Worm (Caenorhabditis elegans) whole organism, L4/young adult: Measurements from ENCODE around the gene T28F3.9.
"Not testable (repeated sequence)": the region's sequence is repeated elsewhere in the genome, so short reads cannot be mapped to it uniquely, and the experiment has no call there.

Experiments
- W03F9.2 ChIP-seq: fragments of 150-350 bp; optimal IDR thresholded peaks from 2 replicates; lab custom pipeline; 2014; ENCODE audit warnings: missing biosample characterization, missing genetic modification characterization
- dao-5 ChIP-seq: sonication (generic microtip); optimal IDR thresholded peaks from 2 replicates; lab custom pipeline; 2016; ENCODE audit warnings: missing genotype, missing genetic modification characterization, moderate library complexity, missing compliant biosample characterization
- him-1 ChIP-seq: sonication (generic microtip); optimal IDR thresholded peaks from 2 replicates; lab custom pipeline; 2016; ENCODE audit warnings: missing genotype, missing genetic modification reagents, missing genetic modification characterization, missing compliant biosample characterization

Gene T28F3.9

DNA sequence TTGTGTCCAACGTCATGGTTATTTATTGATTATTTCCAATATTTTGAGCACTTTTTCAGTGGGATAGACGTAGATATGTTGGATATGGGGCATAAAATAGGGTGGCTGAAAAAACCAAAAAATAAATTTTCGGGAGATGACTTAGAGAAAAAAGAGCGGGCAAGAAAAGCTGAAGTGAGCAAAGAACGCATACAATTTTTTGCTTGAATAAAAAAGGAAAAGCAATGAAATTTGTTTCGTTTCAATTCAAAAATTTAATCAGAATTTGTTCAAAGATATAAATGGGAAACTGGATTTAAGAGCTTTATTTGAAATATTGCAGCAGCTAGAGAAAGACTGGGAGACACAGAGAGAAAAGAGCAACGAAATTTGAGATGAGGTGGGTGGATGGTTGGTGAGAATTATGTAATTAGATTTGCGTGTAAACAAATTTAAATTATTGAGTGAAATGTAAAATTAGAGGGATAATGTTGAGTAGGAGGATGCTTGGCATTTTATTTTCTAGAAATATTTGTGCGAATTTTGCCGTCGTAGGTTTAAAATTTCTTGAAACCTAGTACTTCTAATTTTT lies 16.6 kb upstream of the T28F3.9 start, which contains the start of the genes T28F3.11 and slc-17.4:
TSS of gene T28F3.11 (minus strand) at position 51 of the 571 bp plus-strand sequence.
TSS of gene slc-17.4 (minus strand) at position 105 of the 571 bp plus-strand sequence.
- no peak for TF ChIP-seq him-1 (tag; lab: Kevin White, UChicago)
- no peak for TF ChIP-seq dao-5 (tag; lab: Kevin White, UChicago)

ce11 chrIV:17292350-17292749 lies 16.0 kb upstream of the T28F3.9 start:
- TF ChIP-seq him-1 (tag; lab: Kevin White, UChicago), result no peak
- no peak for TF ChIP-seq dao-5 (tag; lab: Kevin White, UChicago)

DNA sequence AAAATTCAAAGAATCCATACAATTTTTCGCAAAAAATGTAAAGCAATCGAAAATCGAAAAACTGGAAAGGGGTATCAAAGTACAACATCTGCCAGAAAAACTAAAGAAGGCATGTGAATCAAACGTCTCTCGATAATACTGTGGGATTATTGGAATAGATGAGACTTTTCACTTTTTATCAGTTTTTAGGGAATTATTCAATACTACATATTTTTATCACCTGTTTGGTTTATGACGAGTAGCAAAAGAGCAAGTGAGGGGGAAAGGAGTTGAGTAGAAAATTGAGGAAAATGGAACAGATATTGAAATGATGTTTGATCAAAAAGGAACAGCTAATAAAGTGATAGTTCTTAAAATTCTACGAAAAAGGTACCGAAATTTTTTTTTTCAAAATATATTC lies 15.2 kb upstream of the T28F3.9 start:
- TF ChIP-seq W03F9.2 (tag; lab: Kevin White, UChicago), result no peak
- TF ChIP-seq him-1 (tag; lab: Kevin White, UChicago), result no peak
- no peak for TF ChIP-seq dao-5 (tag; lab: Kevin White, UChicago)

- no peak for TF ChIP-seq W03F9.2 (tag; lab: Kevin White, UChicago)
- TF ChIP-seq him-1 (tag; lab: Kevin White, UChicago), result no peak
- no peak for TF ChIP-seq dao-5 (tag; lab: Kevin White, UChicago)
These were observed 14.6 kb upstream of the T28F3.9 start for ce11 chrIV:17293679-17294078.

DNA sequence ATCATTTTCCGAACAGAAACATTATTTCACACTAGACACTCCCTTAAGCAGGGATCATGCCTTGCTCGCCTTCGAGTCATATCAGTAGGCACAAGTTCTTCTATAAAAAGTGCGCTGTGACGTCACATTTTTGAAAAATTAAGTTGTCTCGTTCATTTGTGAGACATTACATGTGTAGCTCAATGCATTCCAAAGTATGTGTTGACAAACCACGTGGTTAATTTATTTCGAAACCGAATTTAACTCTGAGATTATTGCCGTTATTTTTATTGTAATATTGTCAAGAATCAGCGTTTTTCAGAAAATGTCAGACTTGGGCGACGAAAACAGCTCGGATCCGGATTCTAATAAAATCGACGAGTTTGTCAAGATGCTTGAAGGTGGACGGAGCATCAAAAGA lies 13.8 kb upstream of the T28F3.9 start, which contains the start of gene T28F3.5:
TSS of gene T28F3.5 (plus strand) at position 301 of the 400 bp plus-strand sequence.
- TF ChIP-seq W03F9.2 (tag; lab: Kevin White, UChicago) (no peak), dao-5 (tag; lab: Kevin White, UChicago) (no peak), him-1 (tag; lab: Kevin White, UChicago) (no peak)

DNA sequence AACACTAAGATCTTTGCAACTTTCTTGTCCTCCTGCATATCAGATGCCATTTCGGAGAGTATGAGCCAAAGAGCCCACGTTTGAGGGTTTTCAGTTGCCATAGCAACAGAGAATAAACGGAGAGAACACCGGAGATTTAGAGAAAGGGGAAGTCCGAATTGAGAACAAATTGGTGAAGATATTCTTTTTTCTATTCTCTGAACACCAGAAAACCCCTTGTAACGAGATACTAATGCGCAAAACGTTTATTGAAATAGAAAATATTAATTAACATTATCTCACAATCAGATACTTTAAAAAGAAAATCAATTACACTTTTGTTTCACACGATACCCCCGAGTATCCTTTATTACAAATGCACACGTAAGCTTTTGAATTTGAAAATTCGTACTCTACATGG lies 6.4 kb upstream of the T28F3.9 start, which contains the start of gene ifta-2:
TSS of gene ifta-2 (minus strand) at position 101 of the 400 bp plus-strand sequence.
- TF ChIP-seq W03F9.2 (tag; lab: Kevin White, UChicago), result no peak

DNA sequence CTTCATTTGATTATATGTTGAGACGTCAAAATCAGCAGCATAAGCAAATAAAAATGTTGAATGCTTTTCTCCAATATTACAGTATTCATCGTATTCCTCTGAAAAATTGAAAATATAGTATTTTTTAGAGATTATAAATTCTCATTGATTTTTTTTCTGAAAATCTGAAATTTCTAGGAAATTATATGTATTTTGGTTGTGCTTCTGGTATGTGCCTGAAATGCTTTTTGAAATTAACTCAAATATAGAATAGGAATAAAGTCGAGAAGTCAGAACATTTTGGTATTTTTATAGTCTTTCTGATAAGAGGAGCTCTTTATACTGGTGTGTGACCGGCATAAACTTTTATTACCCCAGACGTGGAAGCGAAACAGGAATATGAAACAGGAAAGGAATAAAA lies 1.1 kb upstream of the T28F3.9 start, which contains the start of gene T28F3.8:
TSS of gene T28F3.8 (minus strand) at position 101 of the 400 bp plus-strand sequence.
- not testable (repeated sequence) for TF ChIP-seq W03F9.2, him-1, dao-5 (tag; lab: Kevin White, UChicago)

- TF ChIP-seq dao-5 (tag; lab: Kevin White, UChicago), result no peak
- TF ChIP-seq W03F9.2 (tag; lab: Kevin White, UChicago), result no peak
- TF ChIP-seq him-1 (tag; lab: Kevin White, UChicago), result no peak
These were observed 3.5 kb downstream of the T28F3.9 start, which contains the start of gene snf-9 for ce11 chrIV:17311842-17312241. TSS of gene snf-9 (plus strand) at chrIV:17312142.

DNA sequence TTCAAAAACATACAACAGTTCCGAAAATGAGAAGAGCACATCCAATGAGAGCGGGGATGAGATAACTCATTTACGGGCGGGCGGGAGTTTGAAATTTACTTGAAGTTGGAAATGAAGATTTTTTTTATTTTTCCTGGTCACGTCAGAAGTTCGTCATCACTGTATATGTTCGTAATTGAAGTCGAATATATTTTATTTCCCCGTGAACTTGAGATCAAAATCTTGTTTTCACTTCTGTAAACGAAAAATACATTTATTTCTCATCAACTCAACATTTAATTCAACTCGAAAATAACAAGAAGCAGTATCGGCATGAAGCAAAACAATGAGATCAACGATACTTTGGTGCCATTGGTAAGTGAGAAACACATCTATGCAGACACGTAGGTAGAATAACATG lies 8.1 kb downstream of the T28F3.9 start, which contains the start of gene C49C3.20:
TSS of gene C49C3.20 (minus strand) at position 101 of the 400 bp plus-strand sequence.
- no peak for TF ChIP-seq dao-5 (tag; lab: Kevin White, UChicago)
- TF ChIP-seq him-1 (tag; lab: Kevin White, UChicago), result no peak

ce11 chrIV:17320445-17320844 lies 12.1 kb downstream of the T28F3.9 start, which contains the start of gene C49C3.4:
TSS of gene C49C3.4 (plus strand) at chrIV:17320795.
- TF ChIP-seq dao-5 (tag; lab: Kevin White, UChicago), result no peak
- TF ChIP-seq W03F9.2 (tag; lab: Kevin White, UChicago), result no peak
- TF ChIP-seq him-1 (tag; lab: Kevin White, UChicago), result no peak

ce11 chrIV:17328834-17329233 lies 20.5 kb downstream of the T28F3.9 start, which contains the start of gene ceh-88:
TSS of gene ceh-88 (plus strand) at chrIV:17329188.
- no peak for TF ChIP-seq W03F9.2 (tag; lab: Kevin White, UChicago)
- no peak for TF ChIP-seq him-1 (tag; lab: Kevin White, UChicago)
- no peak for TF ChIP-seq dao-5 (tag; lab: Kevin White, UChicago)

DNA sequence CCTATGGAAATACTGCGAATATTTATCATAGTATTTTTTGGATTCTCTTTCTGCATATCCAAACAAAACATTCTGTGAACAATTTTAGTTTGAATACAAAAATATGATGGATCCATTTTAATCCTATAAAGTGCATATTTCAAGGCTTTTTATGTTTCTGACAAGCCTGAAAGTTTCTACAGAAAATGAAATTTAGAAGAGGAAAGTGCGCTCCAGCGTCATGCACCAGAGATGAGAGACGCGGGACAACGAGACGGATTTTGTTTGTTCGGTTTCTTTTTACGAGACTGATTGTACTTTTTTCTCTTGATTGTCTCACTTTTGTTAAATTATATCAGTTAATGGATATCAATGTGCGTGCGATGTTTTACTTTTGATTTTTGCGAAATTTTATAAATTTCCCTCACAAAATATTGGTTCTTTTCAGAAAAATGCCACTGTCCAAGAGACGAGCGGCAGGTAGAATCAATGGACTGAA lies 22.8 kb downstream of the T28F3.9 start, which contains the start of gene C49C3.6:
TSS of gene C49C3.6 (plus strand) at position 428 of the 478 bp plus-strand sequence.
- TF ChIP-seq dao-5 (tag; lab: Kevin White, UChicago), result no peak
- no peak for TF ChIP-seq him-1 (tag; lab: Kevin White, UChicago)
- TF ChIP-seq W03F9.2 (tag; lab: Kevin White, UChicago), result no peak

DNA sequence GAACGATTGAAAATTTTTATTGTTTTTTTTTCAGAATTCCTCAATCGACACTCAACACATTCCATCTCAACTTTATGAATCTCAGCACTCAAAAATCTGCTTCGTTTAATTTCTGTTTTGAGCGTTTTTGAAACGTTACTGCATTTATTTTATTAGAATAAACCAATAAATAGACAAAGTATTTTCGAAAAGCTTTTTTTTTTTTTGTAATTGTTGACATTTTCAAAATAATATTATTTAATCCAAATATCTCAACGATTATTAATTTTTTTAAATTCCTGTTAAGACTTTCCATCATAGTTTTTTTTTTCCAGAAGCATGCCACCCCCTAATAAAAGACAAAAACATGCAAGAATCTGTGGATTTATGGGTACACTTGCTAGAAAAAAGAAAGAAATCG lies 23.9 kb downstream of the T28F3.9 start, which contains the start of gene C49C3.7:
TSS of gene C49C3.7 (plus strand) at position 301 of the 400 bp plus-strand sequence.
- TF ChIP-seq W03F9.2 (tag; lab: Kevin White, UChicago) (no peak), dao-5 (tag; lab: Kevin White, UChicago) (no peak), him-1 (tag; lab: Kevin White, UChicago) (no peak)
